Worm (Caenorhabditis elegans): Measurements from ENCODE around the gene snx-14.

ce11 chrII:13529131-13529530 lies 1.9 kb downstream of the snx-14 start:
- TF ChIP-seq tbx-2 (tag; optimal IDR thresholded peaks at IDR 0.05) (no peak), sea-2 (GFP tag; optimal IDR thresholded peaks at IDR 0.05) (no peak), ceh-28 (tag; optimal IDR thresholded peaks at IDR 0.05) (no peak), pha-4 (tag; optimal IDR thresholded peaks at IDR 0.05) (no peak), egl-27 (tag; optimal IDR thresholded peaks at IDR 0.05) (no peak), nhr-23 (tag; optimal IDR thresholded peaks at IDR 0.05) (no peak), nhr-76 (tag; optimal IDR thresholded peaks at IDR 0.05) (no peak), skn-1 (tag; optimal IDR thresholded peaks at IDR 0.05) (no peak)
